Fruit fly (Drosophila melanogaster): ENCODE measurements around the gene Plp.

The Plp gene

DNA sequence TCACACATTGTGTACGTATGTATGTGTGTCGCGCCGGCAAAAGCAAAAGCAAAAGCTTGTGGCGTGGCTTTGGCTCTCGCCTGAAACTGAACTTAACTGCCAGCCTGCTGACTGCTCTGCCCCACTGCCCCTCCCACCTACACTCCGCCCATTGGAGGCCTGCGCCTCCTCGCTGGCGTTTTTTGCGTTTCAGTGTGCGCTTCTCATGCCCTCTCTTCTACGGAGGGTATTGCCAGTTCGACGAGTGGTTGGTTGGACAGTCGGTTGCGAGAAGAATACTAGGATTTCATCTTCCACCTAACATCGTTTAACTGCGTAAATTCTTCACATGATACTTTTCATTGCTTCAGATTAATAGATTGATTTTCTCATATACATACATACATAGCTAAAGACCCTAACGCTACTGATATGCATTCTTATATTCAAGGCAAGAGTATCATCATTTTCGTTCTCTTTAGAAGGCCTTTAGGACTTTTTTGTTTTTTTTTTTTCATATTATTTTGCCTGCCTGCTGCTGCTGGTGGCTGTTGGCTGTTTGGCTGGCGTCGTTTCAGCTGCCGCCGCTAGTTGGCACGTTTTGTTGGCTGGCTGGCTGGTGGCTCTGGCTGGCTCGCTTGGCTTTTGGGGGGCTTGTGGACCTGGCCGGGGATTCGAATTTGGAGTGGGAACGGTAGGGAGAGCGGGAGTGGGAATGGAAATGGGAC lies 10.5 kb upstream of the Plp start (continued):
- peak; percentile 47; the same call in 1 of the 2 replicates for TF ChIP-seq CG10366 (GFP tag; IDR thresholded peaks at IDR 0.05)
- TF ChIP-seq ttk (GFP tag; IDR thresholded peaks at IDR 0.05), result no peak
- peak; percentile 44 for TF ChIP-seq chn (GFP tag; optimal IDR thresholded peaks at IDR 0.05)
- peak; percentile 33 for TF ChIP-seq eyg (GFP tag; optimal IDR thresholded peaks at IDR 0.05)
- TF ChIP-seq zen2 (GFP tag; IDR thresholded peaks at IDR 0.05; ENCODE audit: partially characterized antibody), result no peak
- peak; percentile 45 for TF ChIP-seq Camta (GFP tag; optimal IDR thresholded peaks at IDR 0.05)
- TF ChIP-seq org-1 (GFP tag; optimal IDR thresholded peaks at IDR 0.05), result peak; percentile 48
- peak; percentile 26 for TF ChIP-seq Abd-B (GFP tag; optimal IDR thresholded peaks at IDR 0.05)
- no peak for TF ChIP-seq br (optimal IDR thresholded peaks at IDR 0.05)
- TF ChIP-seq MESR4 (GFP tag; optimal IDR thresholded peaks at IDR 0.05), result no peak
- TF ChIP-seq Hr39 (optimal IDR thresholded peaks at IDR 0.05), result no peak
- peak; percentile 83 for TF ChIP-seq CG2120 (GFP tag; optimal IDR thresholded peaks at IDR 0.05)
- TF ChIP-seq tup (GFP tag; optimal IDR thresholded peaks at IDR 0.05), result no peak
- peak; percentile 28 for TF ChIP-seq CG30431 (GFP tag; optimal IDR thresholded peaks at IDR 0.05)
- TF ChIP-seq CG6654 (GFP tag; optimal IDR thresholded peaks at IDR 0.05), result no peak
- TF ChIP-seq ci (GFP tag; IDR thresholded peaks at IDR 0.05), result no peak
- TF ChIP-seq Scr (GFP tag; IDR thresholded peaks at IDR 0.05; ENCODE audit: partially characterized antibody), result no peak
- TF ChIP-seq chm (GFP tag; IDR thresholded peaks at IDR 0.05), result no peak
- peak; percentile 43 for TF ChIP-seq CG1603 (tag; optimal IDR thresholded peaks at IDR 0.05)
- TF ChIP-seq Sry-δ (GFP tag; optimal IDR thresholded peaks at IDR 0.05), result peak; percentile 17
- TF ChIP-seq HmgD (GFP tag; optimal IDR thresholded peaks at IDR 0.05), result no peak
- TF ChIP-seq CG18619 (GFP tag; optimal IDR thresholded peaks at IDR 0.05), result peak; percentile 56
- no peak for TF ChIP-seq btn (GFP tag; optimal IDR thresholded peaks at IDR 0.05)
- TF ChIP-seq CG14965 (GFP tag; optimal IDR thresholded peaks at IDR 0.05; ENCODE audit: borderline replicate concordance), result no peak
- peak; percentile 18 for TF ChIP-seq Side (GFP tag; optimal IDR thresholded peaks at IDR 0.05)
- TF ChIP-seq nau (GFP tag; optimal IDR thresholded peaks at IDR 0.05), result peak; percentile 10
- TF ChIP-seq az2 (GFP tag; optimal IDR thresholded peaks at IDR 0.05), result peak; percentile 32
- TF ChIP-seq luna (GFP tag; optimal IDR thresholded peaks at IDR 0.05), result peak; percentile 32
- TF ChIP-seq Sry-β (GFP tag; optimal IDR thresholded peaks at IDR 0.05), result no peak
- TF ChIP-seq knrl (GFP tag; IDR thresholded peaks at IDR 0.05; ENCODE audit: partially characterized antibody), result no peak
- TF ChIP-seq CG10565 (GFP tag; optimal IDR thresholded peaks at IDR 0.05), result no peak
- peak; percentile 72 for TF ChIP-seq mam (GFP tag; optimal IDR thresholded peaks at IDR 0.05)
- TF ChIP-seq sqz (GFP tag; optimal IDR thresholded peaks at IDR 0.05), result peak; percentile 86
- TF ChIP-seq MTF-1 (GFP tag; optimal IDR thresholded peaks at IDR 0.05; ENCODE audit: borderline replicate concordance), result no peak
- TF ChIP-seq nerfin-1 (tag; optimal IDR thresholded peaks at IDR 0.05), result no peak
- TF ChIP-seq Hmr (GFP tag; optimal IDR thresholded peaks at IDR 0.05), result peak; percentile 77
- peak; percentile 51 for TF ChIP-seq Ssrp (tag; optimal IDR thresholded peaks at IDR 0.05)
- TF ChIP-seq dati (GFP tag; IDR thresholded peaks at IDR 0.05), result no peak
- peak; percentile 45 for TF ChIP-seq CG12155 (GFP tag; optimal IDR thresholded peaks at IDR 0.05)
- 0 out of 3 replicates have a peak, but pooled peaks have one; percentile 14 for TF ChIP-seq Dbx (GFP tag; IDR thresholded peaks at IDR 0.05)
- no peak; the same call in 1 of the 2 replicates for TF ChIP-seq ranshi (GFP tag; IDR thresholded peaks at IDR 0.05)
- peak; percentile 50 for TF ChIP-seq CG5180 (GFP tag; optimal IDR thresholded peaks at IDR 0.05)
- TF ChIP-seq Ada2b (GFP tag; IDR thresholded peaks at IDR 0.05), result no peak
- TF ChIP-seq CG6683 (GFP tag; optimal IDR thresholded peaks at IDR 0.05), result no peak
- TF ChIP-seq CG4820 (GFP tag; optimal IDR thresholded peaks at IDR 0.05), result no peak
- TF ChIP-seq CG4424 (GFP tag; optimal IDR thresholded peaks at IDR 0.05), result peak; percentile 47
- no peak for TF ChIP-seq GATAe (GFP tag; conservative IDR thresholded peaks at IDR 0.05)
- no peak for TF ChIP-seq CG13894 (tag; optimal IDR thresholded peaks at IDR 0.05)
- TF ChIP-seq CG11695 (GFP tag; IDR thresholded peaks at IDR 0.05), result peak; percentile 70; the same call in 2 of the 3 replicates
- TF ChIP-seq hth (optimal IDR thresholded peaks at IDR 0.05), result no peak
- peak; percentile 51 for TF ChIP-seq CG9609 (GFP tag; optimal IDR thresholded peaks at IDR 0.05)

Measured in whole organism, embryonic.